Worm (Caenorhabditis elegans) whole organism, young adult: Measurements from ENCODE around the gene nhr-137.

Source experiments
- Y53G8AR.9 ChIP-seq: fragments of 200-800 bp; sonication (Bioruptor generic); conservative IDR thresholded peaks from 2 replicates; pipeline ENCODE4 v1.3.6; 2022; ENCODE audit warnings: missing genetic modification reagents, missing genetic modification characterization, missing compliant biosample characterization
- Y79H2A.3 ChIP-seq: fragments of 200-800 bp; sonication (Bioruptor generic); conservative IDR thresholded peaks from 2 replicates; pipeline ENCODE4 v1.3.6; 2022; ENCODE audit warnings: missing genetic modification reagents, missing genetic modification characterization, missing compliant biosample characterization
- Y95B8A.8 ChIP-seq: fragments of 200-800 bp; sonication (Bioruptor generic); IDR thresholded peaks from 2 replicates; pipeline ENCODE4 v1.3.6; 2022; ENCODE audit warnings: missing genetic modification reagents, missing genetic modification characterization, missing compliant biosample characterization
- athp-1 ChIP-seq: sonication (generic microtip); optimal IDR thresholded peaks from 2 replicates; lab custom pipeline; 2017; ENCODE audit warnings: mild to moderate bottlenecking, missing genetic modification characterization, missing compliant biosample characterization
- egrh-3 ChIP-seq: fragments of 200-800 bp; sonication (Bioruptor generic); IDR thresholded peaks from 2 replicates; pipeline ENCODE4 v1.3.6; 2022; ENCODE audit warnings: missing genetic modification reagents, missing genetic modification characterization, missing compliant biosample characterization
- lin-40 ChIP-seq: sonication (generic microtip); optimal IDR thresholded peaks from 2 replicates; lab custom pipeline; 2016; ENCODE audit warnings: missing genetic modification characterization, mild to moderate bottlenecking, missing compliant biosample characterization, missing genotype, missing genetic modification reagents
- sptf-2 ChIP-seq: fragments of 200-800 bp; sonication (Bioruptor generic); optimal IDR thresholded peaks from 2 replicates; lab custom pipeline; 2018; ENCODE audit warnings: mild to moderate bottlenecking, missing genetic modification characterization, missing compliant biosample characterization
- tlf-1 ChIP-seq: fragments of 200-800 bp; sonication (Bioruptor generic); optimal IDR thresholded peaks from 2 replicates; lab custom pipeline; 2018; ENCODE audit warnings: mild to moderate bottlenecking, missing genetic modification characterization, missing compliant biosample characterization
- unc-130 ChIP-seq: sonication (generic microtip); optimal IDR thresholded peaks from 2 replicates; lab custom pipeline; 2016; ENCODE audit warnings: missing genetic modification reagents, missing genetic modification characterization, missing compliant biosample characterization

DNA sequence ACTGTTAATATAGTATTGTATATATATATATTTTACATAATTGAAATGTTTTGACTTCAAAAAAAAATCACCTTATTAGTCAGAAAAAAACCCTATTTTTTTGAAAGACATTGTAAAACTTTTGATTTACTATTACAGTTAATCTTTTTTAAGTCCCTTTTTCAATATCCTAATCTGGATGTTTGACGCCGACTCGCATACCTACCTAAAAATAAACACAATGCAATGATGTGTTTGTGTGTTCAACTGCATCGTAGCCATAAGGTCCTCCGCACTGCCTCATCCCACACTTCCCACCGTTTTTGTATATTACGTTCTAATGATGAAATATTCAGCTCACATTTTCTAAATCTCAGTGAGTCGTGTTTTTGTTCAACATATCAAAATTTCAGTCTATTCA lies 24.5 kb upstream of the nhr-137 start, which contains the start of gene F38B6.3:
- no peak for TF ChIP-seq athp-1 (tag; lab: Kevin White, UChicago)
- TF ChIP-seq sptf-2 (GFP tag; lab: Kevin White, UChicago), result no peak
- TF ChIP-seq Y79H2A.3 (GFP tag; lab: Robert Waterston, UW), result no peak
- TF ChIP-seq Y95B8A.8, result no peak
- TF ChIP-seq unc-130 (GFP tag; lab: Kevin White, UChicago), result no peak
- no peak for TF ChIP-seq tlf-1
- TF ChIP-seq lin-40 (tag; lab: Kevin White, UChicago), result no peak
- TF ChIP-seq Y53G8AR.9 (GFP tag; lab: Robert Waterston, UW), result no peak
- TF ChIP-seq egrh-3 (GFP tag; lab: Robert Waterston, UW), result no peak
